Worm (Caenorhabditis elegans): Measurements from ENCODE around the gene aip-1.
"Not testable (repeated sequence)": the region's sequence is repeated elsewhere in the genome, so short reads cannot be mapped to it uniquely, and the experiment has no call there.

aip-1 gene

ce11 chrV:14049274-14049673, 37.1 kb downstream of the aip-1 start, which contains the start of gene F58D12.1:
Gene F58D12.1 (plus strand): TSS chrV:14049574.
- TF ChIP-seq ceh-88 (GFP tag; IDR thresholded peaks at IDR 0.05); nhr-19 (GFP tag; conservative IDR thresholded peaks at IDR 0.05); unc-62 (GFP tag; optimal IDR thresholded peaks at IDR 0.05): not testable (repeated sequence)

DNA sequence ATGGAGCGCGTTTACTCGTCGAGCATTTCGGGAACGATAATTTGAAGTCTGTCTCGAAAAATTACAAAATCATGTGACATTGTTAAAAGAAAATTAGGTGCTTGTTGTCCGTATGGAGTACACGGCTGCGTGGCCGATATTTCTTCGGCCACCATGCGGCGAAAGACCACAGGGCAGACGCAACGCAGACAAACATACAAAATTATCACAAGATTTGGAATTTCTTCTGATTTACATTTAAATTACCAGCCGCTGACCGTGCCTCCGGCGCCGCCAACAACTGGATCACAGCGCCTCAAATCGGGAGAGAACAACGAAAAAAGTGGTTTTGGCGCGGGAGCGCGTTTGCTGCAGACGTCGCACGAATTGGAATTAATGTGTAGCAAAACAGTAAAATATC, 43.0 kb downstream of the aip-1 start:
- TF ChIP-seq rnt-1 (tag; optimal IDR thresholded peaks at IDR 0.05): peak; percentile 100
- peak; percentile 94 for TF ChIP-seq efl-3 (GFP tag; optimal IDR thresholded peaks at IDR 0.05)
- peak; percentile 98 for TF ChIP-seq swsn-7 (tag; optimal IDR thresholded peaks at IDR 0.05)
- peak; percentile 87 to 91 for TF ChIP-seq lsy-2 (tag; optimal IDR thresholded peaks at IDR 0.05)
- TF ChIP-seq blmp-1 (tag; optimal IDR thresholded peaks at IDR 0.05): peak; percentile 59
- peak; percentile 97 for TF ChIP-seq ceh-8 (GFP tag; optimal IDR thresholded peaks at IDR 0.05)
- peak; percentile 65 for TF ChIP-seq lin-15B (tag; optimal IDR thresholded peaks at IDR 0.05)
- TF ChIP-seq ets-5 (GFP tag; IDR thresholded peaks at IDR 0.05): peak; percentile 67; the same call in 1 of the 2 replicates
- TF ChIP-seq unc-130 (tag; optimal IDR thresholded peaks at IDR 0.05): peak; percentile 98
- TF ChIP-seq aly-2 (tag; optimal IDR thresholded peaks at IDR 0.05): peak; percentile 31
- peak; percentile 29 for TF ChIP-seq fkh-10 (GFP tag; optimal IDR thresholded peaks at IDR 0.05)
- peak; percentile 92 for TF ChIP-seq C34B4.2 (tag; optimal IDR thresholded peaks at IDR 0.05)
- peak; percentile 100 for TF ChIP-seq pax-3 (tag; optimal IDR thresholded peaks at IDR 0.05)
- peak; percentile 99 for TF ChIP-seq lir-3 (tag; optimal IDR thresholded peaks at IDR 0.05; ENCODE audit: poor library complexity)
- TF ChIP-seq fkh-8 (tag; optimal IDR thresholded peaks at IDR 0.05): peak; percentile 97
- peak; percentile 94 for TF ChIP-seq unc-86 (tag; optimal IDR thresholded peaks at IDR 0.05)
- TF ChIP-seq nhr-11 (tag; optimal IDR thresholded peaks at IDR 0.05): peak; percentile 80
- peak; percentile 87 for TF ChIP-seq jun-1 (tag; optimal IDR thresholded peaks at IDR 0.05)
- TF ChIP-seq nhr-20 (tag; optimal IDR thresholded peaks at IDR 0.05): peak; percentile 99
- TF ChIP-seq lin-35 (GFP tag; optimal IDR thresholded peaks at IDR 0.05): peak; percentile 83 to 89
- TF ChIP-seq grh-1 (GFP tag; IDR thresholded peaks at IDR 0.05): peak; percentile 99
- TF ChIP-seq fos-1 (tag; optimal IDR thresholded peaks at IDR 0.05): peak; percentile 66
- peak; percentile 99 for TF ChIP-seq dsc-1 (tag; optimal IDR thresholded peaks at IDR 0.05)
- peak; percentile 100 for TF ChIP-seq nhr-85 (tag)
- peak; percentile 96 for TF ChIP-seq xbp-1 (tag; optimal IDR thresholded peaks at IDR 0.05)
- TF ChIP-seq ceh-88 (GFP tag; IDR thresholded peaks at IDR 0.05): peak; percentile 99
- peak; percentile 1 for TF ChIP-seq nhr-76 (tag; optimal IDR thresholded peaks at IDR 0.05)
- peak; percentile 98 for TF ChIP-seq egl-13 (tag; optimal IDR thresholded peaks at IDR 0.05)
- TF ChIP-seq mep-1 (tag; optimal IDR thresholded peaks at IDR 0.05): peak; percentile 83
- peak; percentile 95 for TF ChIP-seq ztf-4 (tag; optimal IDR thresholded peaks at IDR 0.05)
- peak; percentile 53 for TF ChIP-seq hpl-2 (GFP tag; optimal IDR thresholded peaks at IDR 0.05)
- peak; percentile 99 for TF ChIP-seq tbx-2 (tag; optimal IDR thresholded peaks at IDR 0.05)
- peak; percentile 96 for TF ChIP-seq elt-2 (tag; optimal IDR thresholded peaks at IDR 0.05)
- TF ChIP-seq snu-23 (GFP tag; optimal IDR thresholded peaks at IDR 0.05): peak; percentile 98
- TF ChIP-seq irx-1 (tag; optimal IDR thresholded peaks at IDR 0.05): peak; percentile 99
- TF ChIP-seq C04F5.9 (tag; optimal IDR thresholded peaks at IDR 0.05): peak; percentile 96
- peak; percentile 85 for TF ChIP-seq snpc-4 (tag; optimal IDR thresholded peaks at IDR 0.05)
- peak; percentile 63 for TF ChIP-seq nhr-237 (tag; optimal IDR thresholded peaks at IDR 0.05)
- TF ChIP-seq ztf-11 (tag; optimal IDR thresholded peaks at IDR 0.05): peak in 1 of 2 experiments; percentile 100
- TF ChIP-seq lin-39 (tag; optimal IDR thresholded peaks at IDR 0.05): peak; percentile 93
- TF ChIP-seq ceh-63 (GFP tag; optimal IDR thresholded peaks at IDR 0.05): peak; percentile 97
- peak; percentile 99 for TF ChIP-seq nhr-47 (tag; optimal IDR thresholded peaks at IDR 0.05)
- TF ChIP-seq skn-1 (tag; optimal IDR thresholded peaks at IDR 0.05): peak; percentile 62
- TF ChIP-seq vab-15 (tag; optimal IDR thresholded peaks at IDR 0.05): peak; percentile 88
- peak; percentile 100 for TF ChIP-seq mab-9 (GFP tag; IDR thresholded peaks at IDR 0.05)
- peak; percentile 94 for TF ChIP-seq hlh-17 (GFP tag; optimal IDR thresholded peaks at IDR 0.05; ENCODE audit: borderline replicate concordance)
- TF ChIP-seq mdl-1 (tag; optimal IDR thresholded peaks at IDR 0.05): peak in 1 of 2 experiments; percentile 90
- peak; percentile 99 for TF ChIP-seq nhr-71 (tag; optimal IDR thresholded peaks at IDR 0.05)

All from whole organism, L1 larva.